Worm (Caenorhabditis elegans) whole organism, L4 larva: ENCODE measurements around the gene F01D5.8.

Experiments used
- F26F4.8 ChIP-seq: fragments of 200-800 bp; sonication (Bioruptor generic); conservative IDR thresholded peaks from 2 replicates; pipeline ENCODE4 v1.3.6; 2022; ENCODE audit warnings: missing genetic modification characterization, missing compliant biosample characterization
- F44E2.7 ChIP-seq: fragments of 200-800 bp; sonication (Bioruptor generic); IDR thresholded peaks from 2 replicates; pipeline ENCODE4 v2.1.2; 2022; ENCODE audit warnings: missing genetic modification characterization, missing compliant biosample characterization
- F49E8.2 ChIP-seq: sonication (generic microtip); optimal IDR thresholded peaks from 2 replicates; lab custom pipeline; 2016; ENCODE audit warnings: missing compliant biosample characterization, mild to moderate bottlenecking, missing genetic modification characterization, borderline replicate concordance
- R02D3.7 ChIP-seq: fragments of 150-350 bp; sonication (generic microtip); optimal IDR thresholded peaks from 3 replicates; lab custom pipeline; 2014; ENCODE audit warnings: missing biosample characterization, missing genetic modification characterization
- T20F7.1 ChIP-seq: fragments of 200-800 bp; sonication (Bioruptor generic); optimal IDR thresholded peaks from 2 replicates; lab custom pipeline; 2018; ENCODE audit warnings: mild to moderate bottlenecking, missing genetic modification characterization, missing compliant biosample characterization
- T26A8.4 ChIP-seq: fragments of 200-800 bp; sonication (Bioruptor generic); IDR thresholded peaks from 2 replicates; pipeline ENCODE4 v1.3.6; 2022; ENCODE audit warnings: missing genetic modification characterization, missing compliant biosample characterization
- Y105C5A.15 ChIP-seq: fragments of 200-800 bp; sonication (Bioruptor generic); IDR thresholded peaks from 2 replicates; pipeline ENCODE4 v1.3.6; 2022; ENCODE audit warnings: missing genetic modification characterization, missing compliant biosample characterization
- Y5F2A.4 ChIP-seq: fragments of 200-800 bp; sonication (Bioruptor generic); optimal IDR thresholded peaks from 2 replicates; lab custom pipeline; 2018; ENCODE audit warnings: mild to moderate bottlenecking, missing genetic modification characterization, missing compliant biosample characterization
- Y75B8A.6 ChIP-seq: fragments of 200-800 bp; sonication (Bioruptor generic); IDR thresholded peaks from 2 replicates; pipeline ENCODE4 v1.3.6; 2022; ENCODE audit warnings: missing genetic modification reagents, missing genetic modification characterization, missing compliant biosample characterization
- ZK546.5 ChIP-seq, 2 experiments: sonication (generic microtip); optimal IDR thresholded peaks; 2 replicates each; lab custom pipeline; 2017; ENCODE audit warnings: missing biosample characterization in 2 of 2, missing genetic modification characterization in 2 of 2
- aly-2 ChIP-seq: sonication (generic microtip); optimal IDR thresholded peaks from 2 replicates; lab custom pipeline; 2018; ENCODE audit warnings: missing biosample characterization, missing genetic modification characterization
- arid-1 ChIP-seq: fragments of 200-800 bp; sonication (Bioruptor generic); conservative IDR thresholded peaks from 2 replicates; pipeline ENCODE4 v1.3.6; 2022; ENCODE audit warnings: missing genetic modification reagents, missing genetic modification characterization, missing compliant biosample characterization
- ceh-28 ChIP-seq: fragments of 150-350 bp; optimal IDR thresholded peaks from 2 replicates; lab custom pipeline; 2014; ENCODE audit warnings: missing biosample characterization, missing genetic modification reagents, missing genetic modification characterization
- ceh-62 ChIP-seq: sonication (generic microtip); optimal IDR thresholded peaks from 2 replicates; lab custom pipeline; 2017; ENCODE audit warnings: missing biosample characterization, missing genetic modification characterization
- ceh-82 ChIP-seq: sonication (generic microtip); optimal IDR thresholded peaks from 2 replicates; lab custom pipeline; 2017; ENCODE audit warnings: missing biosample characterization, missing genetic modification characterization
- ces-1 ChIP-seq: fragments of 150-350 bp; sonication (generic microtip); optimal IDR thresholded peaks from 4 replicates; lab custom pipeline; 2014; ENCODE audit warnings: missing biosample characterization, missing genetic modification reagents, missing genetic modification characterization
- cey-2 ChIP-seq: sonication (generic microtip); optimal IDR thresholded peaks from 3 replicates; lab custom pipeline; 2017; ENCODE audit warnings: missing genetic modification characterization, mild to moderate bottlenecking, missing compliant biosample characterization, antibody characterized with exemption, borderline replicate concordance; ENCODE audit not compliant: insufficient read depth
- daf-16 ChIP-seq, 3 experiments: sonication (generic microtip); optimal IDR thresholded peaks; 2 replicates each; lab custom pipeline; 2016 to 2017; ENCODE audit warnings: missing genetic modification characterization in 3 of 3, missing genetic modification reagents in 3 of 3, mild to moderate bottlenecking in 2 of 3, missing compliant biosample characterization in 2 of 3, missing biosample characterization in 1 of 3, moderate library complexity in 1 of 3
- daf-19 ChIP-seq: fragments of 200-800 bp; sonication (Bioruptor generic); conservative IDR thresholded peaks from 2 replicates; pipeline ENCODE4 v1.3.6; 2022; ENCODE audit warnings: missing genetic modification characterization, missing compliant biosample characterization
- daf-8 ChIP-seq: fragments of 200-800 bp; sonication (Bioruptor generic); IDR thresholded peaks from 2 replicates; pipeline ENCODE4 v1.3.6; 2022; ENCODE audit warnings: missing genetic modification characterization, missing compliant biosample characterization
- dmd-6 ChIP-seq: fragments of 200-800 bp; sonication (Bioruptor generic); IDR thresholded peaks from 2 replicates; pipeline ENCODE4 v1.3.6; 2022; ENCODE audit warnings: missing genetic modification reagents, missing genetic modification characterization, missing compliant biosample characterization
- dpl-1 ChIP-seq: fragments of 150-350 bp; optimal IDR thresholded peaks from 2 replicates; lab custom pipeline; 2014; ENCODE audit warnings: missing biosample characterization, missing genetic modification reagents, missing genetic modification characterization
- egl-27 ChIP-seq: sonication (generic microtip); optimal IDR thresholded peaks from 3 replicates; lab custom pipeline; 2017; ENCODE audit warnings: missing biosample characterization, missing genetic modification reagents, missing genetic modification characterization
- hif-1 ChIP-seq, 2 experiments: sonication (generic microtip); optimal IDR thresholded peaks; 2 replicates each; lab custom pipeline; 2016 to 2017; ENCODE audit warnings: missing compliant biosample characterization in 2 of 2, missing genetic modification characterization in 2 of 2, missing genetic modification reagents in 2 of 2, missing genotype in 2 of 2, mild to moderate bottlenecking in 1 of 2
- hlh-30 ChIP-seq: sonication (generic microtip); optimal IDR thresholded peaks from 2 replicates; lab custom pipeline; 2017; ENCODE audit warnings: antibody characterized with exemption, mild to moderate bottlenecking, missing genetic modification characterization, missing compliant biosample characterization; ENCODE audit not compliant: insufficient read depth
- lin-1 ChIP-seq: fragments of 200-800 bp; sonication (Bioruptor generic); IDR thresholded peaks from 2 replicates; pipeline ENCODE4 v1.3.6; 2022; ENCODE audit warnings: missing genetic modification reagents, missing genetic modification characterization, missing compliant biosample characterization
- lin-13 ChIP-seq: fragments of 150-350 bp; optimal IDR thresholded peaks from 2 replicates; lab custom pipeline; 2014; ENCODE audit warnings: missing biosample characterization, missing genetic modification reagents, missing genetic modification characterization
- lin-15B ChIP-seq: fragments of 150-350 bp; sonication (generic microtip); optimal IDR thresholded peaks from 3 replicates; lab custom pipeline; 2014; ENCODE audit warnings: missing biosample characterization, missing genetic modification characterization
- lin-39 ChIP-seq: fragments of 150-350 bp; optimal IDR thresholded peaks from 2 replicates; lab custom pipeline; 2014; ENCODE audit warnings: missing biosample characterization, missing genetic modification reagents, missing genetic modification characterization
- madf-5 ChIP-seq, 2 experiments: fragments of 200-800 bp; sonication (Bioruptor generic); IDR thresholded peaks; 2 replicates each; pipeline ENCODE4 v1.3.6; 2022; ENCODE audit warnings: missing compliant biosample characterization in 2 of 2, missing genetic modification characterization in 2 of 2
- mep-1 ChIP-seq: fragments of 150-350 bp; sonication (generic microtip); optimal IDR thresholded peaks from 3 replicates; lab custom pipeline; 2014; ENCODE audit warnings: missing biosample characterization, missing genetic modification characterization
- nhr-10 ChIP-seq: fragments of 150-350 bp; optimal IDR thresholded peaks from 2 replicates; lab custom pipeline; 2014; ENCODE audit warnings: missing biosample characterization, missing genetic modification characterization
- nhr-102 ChIP-seq: sonication (generic microtip); optimal IDR thresholded peaks from 2 replicates; lab custom pipeline; 2016; ENCODE audit warnings: mild to moderate bottlenecking, missing genetic modification characterization, moderate library complexity, missing compliant biosample characterization
- nhr-25 ChIP-seq: sonication (generic microtip); optimal IDR thresholded peaks from 2 replicates; lab custom pipeline; 2017; ENCODE audit warnings: missing genetic modification characterization, mild to moderate bottlenecking, missing compliant biosample characterization, antibody characterized with exemption, moderate library complexity, borderline replicate concordance; ENCODE audit not compliant: insufficient read depth
- nhr-41 ChIP-seq: fragments of 200-800 bp; sonication (Bioruptor generic); IDR thresholded peaks from 2 replicates; pipeline ENCODE4 v1.3.6; 2022; ENCODE audit warnings: missing genetic modification reagents, missing genetic modification characterization, missing compliant biosample characterization
- nhr-42 ChIP-seq: fragments of 200-800 bp; sonication (Bioruptor generic); IDR thresholded peaks from 2 replicates; pipeline ENCODE4 v1.3.6; 2022; ENCODE audit warnings: missing genetic modification characterization, missing compliant biosample characterization
- nhr-6 ChIP-seq: fragments of 150-350 bp; optimal IDR thresholded peaks from 2 replicates; lab custom pipeline; 2014; ENCODE audit warnings: missing biosample characterization, missing genetic modification characterization
- nhr-77 ChIP-seq: fragments of 150-350 bp; optimal IDR thresholded peaks from 2 replicates; lab custom pipeline; 2014; ENCODE audit warnings: missing biosample characterization, missing genetic modification characterization
- php-3 ChIP-seq: fragments of 200-800 bp; sonication (Bioruptor generic); IDR thresholded peaks from 2 replicates; pipeline ENCODE4 v1.3.6; 2022; ENCODE audit warnings: missing genetic modification reagents, missing genetic modification characterization, missing compliant biosample characterization
- saeg-2 ChIP-seq: fragments of 200-800 bp; sonication (Bioruptor generic); IDR thresholded peaks from 2 replicates; pipeline ENCODE4 v1.3.6; 2022; ENCODE audit warnings: missing genetic modification reagents, missing genetic modification characterization, missing compliant biosample characterization
- sdz-12 ChIP-seq: fragments of 200-800 bp; sonication (Bioruptor generic); optimal IDR thresholded peaks from 2 replicates; lab custom pipeline; 2018; ENCODE audit warnings: mild to moderate bottlenecking, missing genetic modification characterization, missing compliant biosample characterization
- set-16 ChIP-seq: fragments of 200-800 bp; sonication (Bioruptor generic); IDR thresholded peaks from 2 replicates; pipeline ENCODE4 v1.3.6; 2022; ENCODE audit warnings: missing genetic modification reagents, missing genetic modification characterization, missing compliant biosample characterization
- skn-1 ChIP-seq: fragments of 150-350 bp; optimal IDR thresholded peaks from 2 replicates; lab custom pipeline; 2014; ENCODE audit warnings: missing biosample characterization, missing genetic modification characterization
- spr-1 ChIP-seq: sonication (generic microtip); optimal IDR thresholded peaks from 2 replicates; lab custom pipeline; 2016; ENCODE audit warnings: mild to moderate bottlenecking, missing genetic modification characterization, missing compliant biosample characterization
- tra-1 ChIP-seq: fragments of 200-800 bp; sonication (Bioruptor generic); IDR thresholded peaks from 2 replicates; pipeline ENCODE4 v1.3.6; 2022; ENCODE audit warnings: missing genetic modification reagents, missing genetic modification characterization, missing compliant biosample characterization
- zag-1 ChIP-seq: fragments of 150-350 bp; optimal IDR thresholded peaks from 2 replicates; lab custom pipeline; 2014; ENCODE audit warnings: missing biosample characterization, missing genetic modification characterization
- zfp-3 ChIP-seq: fragments of 200-800 bp; sonication (Bioruptor generic); conservative IDR thresholded peaks from 2 replicates; pipeline ENCODE4 v1.3.6; 2022; ENCODE audit warnings: missing genetic modification reagents, missing genetic modification characterization, missing compliant biosample characterization
- zip-11 ChIP-seq: fragments of 200-800 bp; sonication (Bioruptor generic); IDR thresholded peaks from 2 replicates; pipeline ENCODE4 v1.3.6; 2022; ENCODE audit warnings: missing genetic modification characterization, missing compliant biosample characterization
- ztf-11 ChIP-seq: fragments of 150-350 bp; optimal IDR thresholded peaks from 2 replicates; lab custom pipeline; 2014; ENCODE audit warnings: missing biosample characterization, missing genetic modification characterization
- ztf-7 ChIP-seq: fragments of 150-350 bp; optimal IDR thresholded peaks from 2 replicates; lab custom pipeline; 2014; ENCODE audit warnings: missing biosample characterization, missing genetic modification characterization

The F01D5.8 gene

DNA sequence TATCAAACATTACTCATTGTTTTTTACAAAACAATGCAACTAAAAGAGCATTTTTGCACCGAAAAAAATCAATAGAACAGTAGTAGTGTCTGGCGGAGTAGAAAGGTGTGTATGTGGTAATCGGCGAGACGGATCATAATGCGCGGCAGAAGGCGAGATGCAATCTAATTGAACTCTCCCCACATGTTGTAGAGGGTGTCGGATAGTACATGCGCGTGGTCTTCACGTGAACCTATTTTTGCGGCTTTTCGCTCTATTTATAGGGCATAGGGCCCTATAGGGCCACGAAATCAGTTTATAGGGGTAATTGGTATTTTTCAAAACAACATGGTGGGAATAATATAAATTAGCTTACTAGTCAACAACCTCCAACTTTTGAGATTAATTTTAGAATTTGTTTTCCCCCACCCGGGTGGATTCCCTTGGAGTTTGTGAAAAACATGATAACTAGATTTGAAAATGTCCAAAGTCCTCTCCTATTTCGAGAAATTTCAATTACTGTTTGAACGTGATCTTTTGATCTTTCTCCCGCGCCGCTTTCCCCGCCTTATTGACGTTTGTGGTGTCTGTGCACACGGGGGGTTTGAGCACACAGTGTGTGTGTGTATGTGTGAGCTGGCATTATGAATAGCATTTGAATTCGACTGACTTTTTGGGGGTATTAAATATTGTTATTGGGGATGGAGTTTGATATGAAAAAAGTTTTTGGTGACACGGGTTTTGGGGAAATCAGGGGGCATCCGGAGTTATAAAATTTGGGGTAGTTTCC, 32.5 kb downstream of the F01D5.8 start (continued):
- no peak for TF ChIP-seq daf-16 (GFP tag; optimal IDR thresholded peaks at IDR 0.05; lab: Kevin White, UChicago)
- peak; percentile 89 for TF ChIP-seq daf-16 (tag; optimal IDR thresholded peaks at IDR 0.05; lab: Kevin White, UChicago)
- TF ChIP-seq mep-1 (tag; lab: Kevin White, UChicago) = peak; percentile 44
- TF ChIP-seq Y75B8A.6 (GFP tag; lab: Robert Waterston, UW) = no peak
- TF ChIP-seq T26A8.4 (GFP tag; lab: Robert Waterston, UW) = no peak
- no peak for TF ChIP-seq ZK546.5 (tag; optimal IDR thresholded peaks at IDR 0.05; lab: Kevin White, UChicago)
- TF ChIP-seq arid-1 (GFP tag; lab: Robert Waterston, UW) = 0 out of 2 replicates have a peak, but pooled peaks have one; percentile 6
- peak; percentile 67 for TF ChIP-seq dmd-6
- no peak for TF ChIP-seq dpl-1
- TF ChIP-seq ceh-28 = no peak
- TF ChIP-seq hif-1 (tag; optimal IDR thresholded peaks at IDR 0.05; lab: Kevin White, UChicago) = no peak
- TF ChIP-seq ceh-82 (tag; lab: Kevin White, UChicago) = no peak
- no peak for TF ChIP-seq ztf-7 (tag; lab: Kevin White, UChicago)
- no peak for TF ChIP-seq Y105C5A.15 (GFP tag; lab: Robert Waterston, UW)
- TF ChIP-seq F49E8.2 (tag; lab: Kevin White, UChicago) = no peak
- no peak for TF ChIP-seq ces-1 (GFP tag; lab: Kevin White, UChicago)
- TF ChIP-seq sdz-12 = no peak
- TF ChIP-seq nhr-10 (tag; lab: Kevin White, UChicago) = no peak
- no peak for TF ChIP-seq F26F4.8 (GFP tag; lab: Robert Waterston, UW)
- TF ChIP-seq nhr-25 (tag; lab: Kevin White, UChicago) = no peak
- TF ChIP-seq F44E2.7 (GFP tag; lab: Robert Waterston, UW) = no peak
- no peak for TF ChIP-seq zag-1 (tag; lab: Kevin White, UChicago)
- peak; percentile 51 for TF ChIP-seq nhr-102
- no peak for TF ChIP-seq daf-19 (GFP tag; lab: Robert Waterston, UW)
- TF ChIP-seq ztf-11 (tag; lab: Kevin White, UChicago) = no peak
- TF ChIP-seq daf-8 (GFP tag; lab: Robert Waterston, UW) = no peak
- no peak for TF ChIP-seq Y5F2A.4
- no peak for TF ChIP-seq cey-2 (tag; lab: Kevin White, UChicago)
- no peak for TF ChIP-seq ceh-62
- TF ChIP-seq zfp-3 (GFP tag; lab: Robert Waterston, UW) = no peak
- no peak for TF ChIP-seq nhr-77 (tag; lab: Kevin White, UChicago)
- no peak for TF ChIP-seq zip-11 (GFP tag; lab: Robert Waterston, UW)
- no peak for TF ChIP-seq madf-5 (GFP tag; IDR thresholded peaks at IDR 0.05; lab: Robert Waterston, UW)
- no peak for TF ChIP-seq T20F7.1 (GFP tag; lab: Kevin White, UChicago)
- TF ChIP-seq nhr-42 (GFP tag; lab: Robert Waterston, UW) = no peak
- no peak for TF ChIP-seq php-3
- TF ChIP-seq lin-15B = no peak
- peak; percentile 38 for TF ChIP-seq lin-13 (GFP tag; lab: Kevin White, UChicago)
- no peak for TF ChIP-seq set-16 (GFP tag; lab: Robert Waterston, UW)
- TF ChIP-seq hlh-30 (tag; lab: Kevin White, UChicago) = peak; percentile 59
- no peak for TF ChIP-seq lin-39 (tag; lab: Kevin White, UChicago)
- TF ChIP-seq nhr-6 (tag; lab: Kevin White, UChicago) = peak; percentile 47
- no peak for TF ChIP-seq tra-1
- TF ChIP-seq spr-1 = no peak
- TF ChIP-seq egl-27 = no peak
- TF ChIP-seq skn-1 (tag; lab: Kevin White, UChicago) = no peak
- TF ChIP-seq R02D3.7 (tag; lab: Kevin White, UChicago) = no peak
- TF ChIP-seq lin-1 = no peak
- no peak for TF ChIP-seq nhr-41 (GFP tag; lab: Robert Waterston, UW)
- TF ChIP-seq saeg-2 (GFP tag; lab: Robert Waterston, UW) = no peak
- no peak for TF ChIP-seq aly-2 (tag; lab: Kevin White, UChicago)
